Worm (Caenorhabditis elegans) whole organism, L2 larva: ENCODE measurements around the gene T16G12.9.
A peak's percentile ranks its signal among the peaks of the same experiment; 100 is the strongest.

Experiments used
- C34F6.9 ChIP-seq: fragments of 150-350 bp; optimal IDR thresholded peaks from 2 replicates; lab custom pipeline; 2014; ENCODE audit warnings: missing biosample characterization, missing genetic modification characterization
- F13H6.1 ChIP-seq: sonication (generic microtip); optimal IDR thresholded peaks from 2 replicates; lab custom pipeline; 2016; ENCODE audit warnings: missing genetic modification characterization, missing compliant biosample characterization
- R02D3.7 ChIP-seq: fragments of 150-350 bp; optimal IDR thresholded peaks from 2 replicates; lab custom pipeline; 2014; ENCODE audit warnings: missing biosample characterization, missing genetic modification characterization
- Y55F3AM.14 ChIP-seq: fragments of 200-800 bp; sonication (Bioruptor generic); optimal IDR thresholded peaks from 2 replicates; lab custom pipeline; 2018; ENCODE audit warnings: mild to moderate bottlenecking, missing genetic modification characterization, missing compliant biosample characterization
- ZK546.5 ChIP-seq: sonication (generic microtip); optimal IDR thresholded peaks from 2 replicates; lab custom pipeline; 2017; ENCODE audit warnings: missing biosample characterization, missing genetic modification characterization
- alr-1 ChIP-seq: fragments of 150-350 bp; optimal IDR thresholded peaks from 2 replicates; lab custom pipeline; 2014; ENCODE audit warnings: missing biosample characterization, missing genetic modification characterization
- aly-2 ChIP-seq: fragments of 150-350 bp; optimal IDR thresholded peaks from 2 replicates; lab custom pipeline; 2014; ENCODE audit warnings: missing biosample characterization, missing genetic modification characterization
- blmp-1 ChIP-seq: sonication (generic microtip); optimal IDR thresholded peaks from 2 replicates; lab custom pipeline; 2017; ENCODE audit warnings: missing genetic modification characterization, mild to moderate bottlenecking, missing compliant biosample characterization, antibody characterized with exemption, moderate library complexity; ENCODE audit not compliant: insufficient read depth
- ceh-82 ChIP-seq: fragments of 150-350 bp; optimal IDR thresholded peaks from 2 replicates; lab custom pipeline; 2014; ENCODE audit warnings: missing biosample characterization, missing genetic modification characterization
- crh-2 ChIP-seq: sonication (generic microtip); optimal IDR thresholded peaks from 2 replicates; lab custom pipeline; 2017; ENCODE audit warnings: missing biosample characterization, missing genetic modification characterization
- dmd-4 ChIP-seq: sonication (generic microtip); optimal IDR thresholded peaks from 2 replicates; lab custom pipeline; 2017; ENCODE audit warnings: missing biosample characterization, missing genetic modification characterization
- elt-1 ChIP-seq: fragments of 150-350 bp; optimal IDR thresholded peaks from 2 replicates; lab custom pipeline; 2014; ENCODE audit warnings: missing biosample characterization, missing genetic modification characterization
- elt-3 ChIP-seq: sonication (generic microtip); optimal IDR thresholded peaks from 2 replicates; lab custom pipeline; 2017; ENCODE audit warnings: missing biosample characterization, missing genetic modification characterization
- fos-1 ChIP-seq: fragments of 150-350 bp; optimal IDR thresholded peaks from 2 replicates; lab custom pipeline; 2014; ENCODE audit warnings: missing biosample characterization, missing genetic modification characterization
- lin-11 ChIP-seq: fragments of 150-350 bp; sonication (generic microtip); optimal IDR thresholded peaks from 2 replicates; lab custom pipeline; 2014; ENCODE audit warnings: missing biosample characterization, missing genetic modification characterization, inconsistent platforms, mixed read lengths
- lin-13 ChIP-seq: fragments of 150-350 bp; optimal IDR thresholded peaks from 2 replicates; lab custom pipeline; 2014; ENCODE audit warnings: missing biosample characterization, missing genetic modification reagents, missing genetic modification characterization
- lsy-2 ChIP-seq, 2 experiments: fragments of 150-350 bp in 1 of 2; sonication (generic microtip) in 1 of 2; optimal IDR thresholded peaks; 2 replicates each; lab custom pipeline; 2014 to 2017; ENCODE audit warnings: missing biosample characterization in 2 of 2, missing genetic modification characterization in 2 of 2
- mbf-1 ChIP-seq: sonication (generic microtip); optimal IDR thresholded peaks from 2 replicates; lab custom pipeline; 2017; ENCODE audit warnings: missing biosample characterization, missing genetic modification characterization
- mdl-1 ChIP-seq, 2 experiments: fragments of 150-350 bp in 1 of 2; sonication (generic microtip) in 1 of 2; optimal IDR thresholded peaks; 2 replicates each; lab custom pipeline; 2017; ENCODE audit warnings: missing biosample characterization in 2 of 2, missing genetic modification characterization in 2 of 2
- nhr-10 ChIP-seq: sonication (generic microtip); optimal IDR thresholded peaks from 2 replicates; lab custom pipeline; 2017; ENCODE audit warnings: missing biosample characterization, missing genetic modification characterization
- nhr-129 ChIP-seq: fragments of 150-350 bp; optimal IDR thresholded peaks from 2 replicates; lab custom pipeline; 2014; ENCODE audit warnings: missing biosample characterization, missing genetic modification characterization
- nhr-21 ChIP-seq: fragments of 150-350 bp; optimal IDR thresholded peaks from 2 replicates; lab custom pipeline; 2014; ENCODE audit warnings: missing biosample characterization, missing genetic modification characterization
- nhr-23 ChIP-seq: fragments of 150-350 bp; optimal IDR thresholded peaks from 2 replicates; lab custom pipeline; 2014; ENCODE audit warnings: missing biosample characterization, missing genetic modification reagents, missing genetic modification characterization
- nhr-237 ChIP-seq: fragments of 150-350 bp; optimal IDR thresholded peaks from 2 replicates; lab custom pipeline; 2014; ENCODE audit warnings: missing biosample characterization, missing genetic modification characterization
- nhr-25 ChIP-seq: fragments of 150-350 bp; sonication (generic microtip); optimal IDR thresholded peaks from 3 replicates; lab custom pipeline; 2014; ENCODE audit warnings: missing biosample characterization, missing genetic modification characterization
- nhr-6 ChIP-seq: fragments of 150-350 bp; optimal IDR thresholded peaks from 2 replicates; lab custom pipeline; 2014; ENCODE audit warnings: missing biosample characterization, missing genetic modification characterization
- nhr-77 ChIP-seq: fragments of 150-350 bp; optimal IDR thresholded peaks from 2 replicates; lab custom pipeline; 2014; ENCODE audit warnings: missing biosample characterization, missing genetic modification characterization
- peb-1 ChIP-seq: fragments of 150-350 bp; optimal IDR thresholded peaks from 2 replicates; lab custom pipeline; 2014; ENCODE audit warnings: missing biosample characterization, missing genetic modification characterization
- sem-4 ChIP-seq: fragments of 150-350 bp; optimal IDR thresholded peaks from 2 replicates; lab custom pipeline; 2014; ENCODE audit warnings: missing biosample characterization, missing genetic modification reagents, missing genetic modification characterization
- skn-1 ChIP-seq: sonication (generic microtip); optimal IDR thresholded peaks from 2 replicates; lab custom pipeline; 2017; ENCODE audit warnings: missing biosample characterization, missing genetic modification characterization
- sma-3 ChIP-seq: sonication (generic microtip); optimal IDR thresholded peaks from 2 replicates; lab custom pipeline; 2016; ENCODE audit warnings: missing genetic modification reagents, missing genetic modification characterization, missing compliant biosample characterization
- sma-9 ChIP-seq, 2 experiments: fragments of 150-350 bp in 1 of 2; sonication (generic microtip) in 1 of 2; optimal IDR thresholded peaks; 2 replicates each; lab custom pipeline; 2014 to 2016; ENCODE audit warnings: missing genetic modification characterization in 2 of 2, mild to moderate bottlenecking in 1 of 2, missing biosample characterization in 1 of 2, missing compliant biosample characterization in 1 of 2, missing genetic modification reagents in 1 of 2, moderate library complexity in 1 of 2
- snpc-4 ChIP-seq: fragments of 150-350 bp; optimal IDR thresholded peaks from 2 replicates; lab custom pipeline; 2014; ENCODE audit warnings: missing biosample characterization, missing genetic modification characterization
- unc-39 ChIP-seq: fragments of 150-350 bp; optimal IDR thresholded peaks from 2 replicates; lab custom pipeline; 2014; ENCODE audit warnings: missing biosample characterization, missing genetic modification characterization
- unc-55 ChIP-seq: fragments of 150-350 bp; sonication (generic microtip); optimal IDR thresholded peaks from 3 replicates; lab custom pipeline; 2014; ENCODE audit warnings: missing biosample characterization, missing genetic modification reagents, missing genetic modification characterization
- unc-62 ChIP-seq: fragments of 150-350 bp; optimal IDR thresholded peaks from 2 replicates; lab custom pipeline; 2014; ENCODE audit warnings: missing biosample characterization, missing genetic modification reagents, missing genetic modification characterization
- zag-1 ChIP-seq: fragments of 150-350 bp; optimal IDR thresholded peaks from 2 replicates; lab custom pipeline; 2014; ENCODE audit warnings: missing biosample characterization, missing genetic modification characterization
- ztf-11 ChIP-seq: sonication (generic microtip); optimal IDR thresholded peaks from 2 replicates; lab custom pipeline; 2017; ENCODE audit warnings: missing biosample characterization, missing genetic modification characterization
- ztf-4 ChIP-seq: fragments of 150-350 bp; optimal IDR thresholded peaks from 2 replicates; lab custom pipeline; 2014; ENCODE audit warnings: missing biosample characterization, missing genetic modification characterization

Gene T16G12.9

DNA sequence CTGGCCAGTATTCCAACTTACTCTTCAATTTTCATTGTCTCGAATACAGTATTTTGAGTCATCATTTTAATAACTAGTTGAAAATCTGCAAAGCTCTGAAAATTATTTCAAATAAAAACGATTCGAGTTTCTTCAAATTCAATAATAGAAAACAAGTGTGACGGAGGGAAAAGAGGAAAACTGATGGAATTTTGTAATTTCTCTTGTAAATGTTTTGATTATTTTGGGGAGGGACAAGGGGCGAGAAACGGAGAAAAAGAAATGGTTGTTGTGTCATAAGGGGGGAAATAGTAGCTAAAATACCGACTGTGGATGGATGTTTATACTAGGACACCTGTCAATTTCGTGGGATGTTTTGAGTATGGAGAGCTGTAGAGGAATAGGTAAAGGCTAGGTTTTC, at the start of gene T16G12.9:
Gene T16G12.9 (minus strand): TSS at position 101 of the 400 bp plus-strand sequence.
- no peak for TF ChIP-seq nhr-237 (tag; lab: Kevin White, UChicago)
- no peak for TF ChIP-seq nhr-21 (tag; lab: Kevin White, UChicago)
- TF ChIP-seq alr-1 (tag; lab: Kevin White, UChicago) = no peak
- no peak for TF ChIP-seq nhr-77
- no peak for TF ChIP-seq crh-2
- TF ChIP-seq unc-62 (GFP tag; lab: Kevin White, UChicago) = no peak
- no peak for TF ChIP-seq F13H6.1 (tag; lab: Kevin White, UChicago)
- TF ChIP-seq nhr-10 (tag; lab: Kevin White, UChicago) = no peak
- TF ChIP-seq fos-1 = no peak
- TF ChIP-seq sma-3 (GFP tag; lab: Kevin White, UChicago) = no peak
- no peak for TF ChIP-seq C34F6.9 (tag; lab: Kevin White, UChicago)
- TF ChIP-seq R02D3.7 (tag; lab: Kevin White, UChicago) = no peak
- TF ChIP-seq Y55F3AM.14 = no peak
- TF ChIP-seq mdl-1 (tag; optimal IDR thresholded peaks at IDR 0.05; lab: Kevin White, UChicago) = no peak
- TF ChIP-seq nhr-25 = no peak
- no peak for TF ChIP-seq lin-11
- no peak for TF ChIP-seq zag-1
- no peak for TF ChIP-seq ztf-11 (tag; lab: Kevin White, UChicago)

ce11 chrIII:10126375-10126774, 48.3 kb upstream of the T16G12.9 start:
- TF ChIP-seq nhr-23 (tag; lab: Kevin White, UChicago) = no peak
- TF ChIP-seq Y55F3AM.14 = no peak
- TF ChIP-seq dmd-4 (tag; lab: Kevin White, UChicago) = no peak
- peak in 1 of 2 experiments; percentile 34 for TF ChIP-seq lsy-2 (tag; optimal IDR thresholded peaks at IDR 0.05; lab: Kevin White, UChicago)
- no peak for TF ChIP-seq skn-1 (tag; lab: Kevin White, UChicago)
- peak; percentile 35 for TF ChIP-seq sma-9 (GFP tag; optimal IDR thresholded peaks at IDR 0.05; lab: Kevin White, UChicago)
- TF ChIP-seq sma-9 (tag; optimal IDR thresholded peaks at IDR 0.05; lab: Kevin White, UChicago) = no peak
- peak; percentile 26 for TF ChIP-seq unc-55
- no peak for TF ChIP-seq elt-1 (tag; lab: Kevin White, UChicago)
- TF ChIP-seq blmp-1 = no peak
- no peak for TF ChIP-seq ceh-82 (tag; lab: Kevin White, UChicago)
- TF ChIP-seq nhr-10 (tag; lab: Kevin White, UChicago) = no peak
- no peak for TF ChIP-seq nhr-21 (tag; lab: Kevin White, UChicago)
- no peak for TF ChIP-seq aly-2 (tag; lab: Kevin White, UChicago)
- no peak for TF ChIP-seq nhr-237 (tag; lab: Kevin White, UChicago)
- no peak for TF ChIP-seq ZK546.5 (tag; lab: Kevin White, UChicago)
- no peak for TF ChIP-seq unc-39 (tag; lab: Kevin White, UChicago)
- TF ChIP-seq mbf-1 (tag; lab: Kevin White, UChicago) = no peak
- TF ChIP-seq peb-1 = no peak
- TF ChIP-seq elt-3 (tag; lab: Kevin White, UChicago) = no peak
- TF ChIP-seq snpc-4 (tag; lab: Kevin White, UChicago) = no peak
- peak; percentile 19 for TF ChIP-seq nhr-129
- TF ChIP-seq C34F6.9 (tag; lab: Kevin White, UChicago) = no peak
- TF ChIP-seq nhr-6 = no peak
- no peak for TF ChIP-seq sem-4
- TF ChIP-seq lin-13 = no peak
- no peak for TF ChIP-seq ztf-4 (tag; lab: Kevin White, UChicago)
- TF ChIP-seq F13H6.1 (tag; lab: Kevin White, UChicago) = no peak

DNA sequence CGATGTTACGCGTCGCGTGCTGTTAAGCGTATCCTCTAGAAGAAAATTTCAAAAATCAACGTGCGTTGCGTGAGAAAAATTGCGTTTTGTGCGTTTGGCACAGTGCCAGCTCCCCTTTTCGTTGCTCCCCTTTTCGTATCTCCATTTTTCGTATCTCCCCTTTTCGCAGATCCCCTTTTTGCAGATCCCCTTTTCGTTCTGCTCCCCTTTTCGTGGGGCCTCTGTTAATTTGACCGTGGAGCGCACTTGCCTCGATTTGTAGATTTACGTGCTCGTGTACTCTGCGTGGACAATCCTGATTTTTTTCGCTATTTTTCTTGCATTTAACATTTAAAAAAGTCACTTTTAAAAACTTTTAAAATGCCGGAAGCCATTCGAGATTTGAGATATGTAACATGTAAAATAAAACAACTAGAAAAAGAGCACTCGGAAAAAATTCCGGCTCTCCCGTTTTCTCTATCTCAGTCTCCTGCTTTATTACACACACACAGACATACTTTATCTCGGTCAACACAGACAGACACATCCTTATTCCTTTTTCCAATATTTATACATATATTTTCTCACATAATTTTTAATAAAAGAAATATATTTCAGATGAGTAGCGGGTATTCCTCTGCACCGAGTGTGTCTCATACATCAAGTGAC, 45.7 kb upstream of the T16G12.9 start, which contains the start of gene ttll-4:
Gene ttll-4 (plus strand): TSS at position 598 of the 648 bp plus-strand sequence.
- peak; percentile 53 for TF ChIP-seq lin-13
- peak; percentile 49 for TF ChIP-seq F13H6.1 (tag; lab: Kevin White, UChicago)
- TF ChIP-seq ZK546.5 (tag; lab: Kevin White, UChicago) = no peak
- peak; percentile 14 for TF ChIP-seq nhr-129
- no peak for TF ChIP-seq aly-2 (tag; lab: Kevin White, UChicago)
- peak; percentile 44 for TF ChIP-seq unc-55
- peak; percentile 1 for TF ChIP-seq sma-3 (GFP tag; lab: Kevin White, UChicago)
- TF ChIP-seq lsy-2 (tag; optimal IDR thresholded peaks at IDR 0.05; lab: Kevin White, UChicago) = peak; percentile 50 to 59
- TF ChIP-seq C34F6.9 (tag; lab: Kevin White, UChicago) = peak; percentile 55
- TF ChIP-seq sma-9 (GFP tag; optimal IDR thresholded peaks at IDR 0.05; lab: Kevin White, UChicago) = peak; percentile 23
- no peak for TF ChIP-seq sma-9 (tag; optimal IDR thresholded peaks at IDR 0.05; lab: Kevin White, UChicago)
- TF ChIP-seq crh-2 = no peak
- TF ChIP-seq zag-1 = peak; percentile 1
